Fruit fly (Drosophila melanogaster) S2 (cell line): ENCODE data around the gene CkIIalpha-i3.

Experiments
- CG8478 ChIP-seq: fragments of >200 bp; optimal IDR thresholded peaks from 2 replicates; lab custom pipeline; 2018
- CTCF ChIP-seq, 2 experiments: fragments of >200 bp; optimal IDR thresholded peaks; 2 replicates each; lab custom pipeline; 2018

DNA sequence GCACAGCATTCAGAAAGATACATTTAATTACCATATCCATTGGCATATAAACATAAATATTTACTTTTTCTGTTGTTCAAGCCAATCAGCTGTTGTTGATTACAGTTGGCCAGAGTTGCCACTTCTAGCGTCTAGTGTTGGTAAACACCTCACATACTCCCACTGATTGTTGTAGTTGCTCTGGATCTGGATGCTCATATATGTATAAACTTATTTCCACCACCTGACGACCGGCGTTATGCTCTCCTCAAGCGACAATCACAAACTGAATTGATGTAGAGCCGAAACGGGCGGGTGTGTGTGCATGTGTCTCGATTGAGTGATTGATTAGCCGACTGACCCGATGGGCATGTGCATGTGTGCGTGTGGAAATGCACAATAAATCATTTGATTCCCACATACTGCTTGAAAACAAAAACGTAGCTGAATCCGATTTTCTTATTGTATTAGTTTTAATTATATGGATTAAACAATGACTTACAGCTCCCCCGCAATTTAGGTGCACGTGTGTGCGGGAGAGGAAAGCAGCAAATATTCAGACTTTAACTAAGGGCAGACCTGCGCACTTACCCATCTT is 28.5 kb downstream of the CkIIalpha-i3 start:
- TF ChIP-seq CG8478 (lab: Kevin White, UChicago) (no peak), CTCF (optimal IDR thresholded peaks at IDR 0.05; lab: Kevin White, UChicago) (no peak)
